Worm (Caenorhabditis elegans) whole organism, dauer: ENCODE results near the gene Y37E11B.2.
"Not testable (repeated sequence)": the region's sequence is repeated elsewhere in the genome, so short reads cannot be mapped to it uniquely, and the experiment has no call there.

Experiments used
- unc-62 ChIP-seq: sonication (generic microtip); optimal IDR thresholded peaks from 2 replicates; lab custom pipeline; 2017; ENCODE audit warnings: missing biosample characterization, missing genetic modification reagents, missing genetic modification characterization

The Y37E11B.2 gene

ce11 chrIV:3582806-3583205 is 4.6 kb downstream of the Y37E11B.2 start, which contains the start of gene blos-7:
Gene blos-7, minus strand, starts transcription at chrIV:3582906.
- not testable (repeated sequence) for TF ChIP-seq unc-62 (GFP tag; lab: Kevin White, UChicago)

ce11 chrIV:3590821-3591220 is 12.6 kb downstream of the Y37E11B.2 start:
- TF ChIP-seq unc-62 (GFP tag; lab: Kevin White, UChicago), result no peak

ce11 chrIV:3593513-3593912 is 15.3 kb downstream of the Y37E11B.2 start, which contains the start of gene taf-2:
Gene taf-2, minus strand, starts transcription at chrIV:3593613.
- no peak for TF ChIP-seq unc-62 (GFP tag; lab: Kevin White, UChicago)

ce11 chrIV:3597356-3597755 is 19.1 kb downstream of the Y37E11B.2 start:
- no peak for TF ChIP-seq unc-62 (GFP tag; lab: Kevin White, UChicago)

ce11 chrIV:3598452-3598851 is 20.2 kb downstream of the Y37E11B.2 start, which contains the start of gene Y37E11B.5:
Gene Y37E11B.5, minus strand, starts transcription at chrIV:3598552.
- TF ChIP-seq unc-62 (GFP tag; lab: Kevin White, UChicago), result no peak

ce11 chrIV:3599126-3599525 is 20.9 kb downstream of the Y37E11B.2 start, which contains the start of gene Y37E11B.6:
Gene Y37E11B.6, minus strand, starts transcription at chrIV:3599306.
- no peak for TF ChIP-seq unc-62 (GFP tag; lab: Kevin White, UChicago)

ce11 chrIV:3599958-3600357 is 21.7 kb downstream of the Y37E11B.2 start, which contains the start of gene Y37E11B.7:
Gene Y37E11B.7, minus strand, starts transcription at chrIV:3600164.
- TF ChIP-seq unc-62 (GFP tag; lab: Kevin White, UChicago), result no peak

ce11 chrIV:3601846-3602245 is 23.6 kb downstream of the Y37E11B.2 start:
- no peak for TF ChIP-seq unc-62 (GFP tag; lab: Kevin White, UChicago)

ce11 chrIV:3604104-3604503 is 25.8 kb downstream of the Y37E11B.2 start:
- no peak for TF ChIP-seq unc-62 (GFP tag; lab: Kevin White, UChicago)

ce11 chrIV:3606285-3606834 is 28.1 kb downstream of the Y37E11B.2 start, which contains the start of the genes Y37E11B.10 and kgb-2:
Gene Y37E11B.10, minus strand, starts transcription at chrIV:3606466.
Gene kgb-2, plus strand, starts transcription at chrIV:3606784.
- TF ChIP-seq unc-62 (GFP tag; lab: Kevin White, UChicago), result no peak

ce11 chrIV:3608547-3609222 is 30.4 kb downstream of the Y37E11B.2 start:
- TF ChIP-seq unc-62 (GFP tag; lab: Kevin White, UChicago), result no peak

ce11 chrIV:3610987-3611386 is 32.7 kb downstream of the Y37E11B.2 start:
- TF ChIP-seq unc-62 (GFP tag; lab: Kevin White, UChicago), result no peak

- no peak for TF ChIP-seq unc-62 (GFP tag; lab: Kevin White, UChicago)
Measured at ce11 chrIV:3611845-3612244, 33.6 kb downstream of the Y37E11B.2 start.

- no peak for TF ChIP-seq unc-62 (GFP tag; lab: Kevin White, UChicago)
Measured at ce11 chrIV:3613022-3613605, 34.9 kb downstream of the Y37E11B.2 start, which contains the start of gene ltah-1.2. Gene ltah-1.2, minus strand, starts transcription at chrIV:3613072.

ce11 chrIV:3618719-3619118 is 40.5 kb downstream of the Y37E11B.2 start:
- no peak for TF ChIP-seq unc-62 (GFP tag; lab: Kevin White, UChicago)

ce11 chrIV:3621805-3622355 is 43.6 kb downstream of the Y37E11B.2 start:
- TF ChIP-seq unc-62 (GFP tag; lab: Kevin White, UChicago), result no peak
